Fruit fly (Drosophila melanogaster) whole organism, embryonic: ENCODE data around the gene ND-30.

Source experiments
- Asciz ChIP-seq: fragments of 200-800 bp; sonication (Bioruptor generic); optimal IDR thresholded peaks from 2 replicates; lab custom pipeline; 2017; ENCODE audit warnings: missing biosample characterization, mild to moderate bottlenecking, missing genetic modification characterization, missing genetic modification reagents
- BtbVII ChIP-seq: fragments of 200-800 bp; sonication (Bioruptor generic); optimal IDR thresholded peaks from 3 replicates; lab custom pipeline; 2017; ENCODE audit warnings: missing biosample characterization, mild to moderate bottlenecking, missing genetic modification characterization
- CG10654 ChIP-seq: fragments of 200-800 bp; sonication (Bioruptor generic); optimal IDR thresholded peaks from 2 replicates; lab custom pipeline; 2016; ENCODE audit warnings: missing biosample characterization, missing genetic modification characterization
- CG11696 ChIP-seq: fragments of 200-800 bp; sonication (Bioruptor generic); IDR thresholded peaks from 2 replicates; pipeline ENCODE4 v1.3.6; 2022; ENCODE audit warnings: missing biosample characterization, missing genetic modification characterization
- CG12071 ChIP-seq: fragments of 200-800 bp; sonication (Bioruptor generic); optimal IDR thresholded peaks from 3 replicates; lab custom pipeline; 2018; ENCODE audit warnings: missing biosample characterization, mild to moderate bottlenecking, missing genetic modification characterization
- CG14441 ChIP-seq: fragments of 200-800 bp; sonication (Bioruptor generic); IDR thresholded peaks from 2 replicates; pipeline ENCODE4 v1.3.6; 2022; ENCODE audit warnings: missing biosample characterization, missing genetic modification characterization
- CG16863 ChIP-seq: fragments of 200-800 bp; sonication (Bioruptor generic); optimal IDR thresholded peaks from 3 replicates; lab custom pipeline; 2016; ENCODE audit warnings: missing biosample characterization, missing genetic modification characterization
- CG2889 ChIP-seq: fragments of 200-800 bp; sonication (Bioruptor generic); IDR thresholded peaks from 3 replicates; pipeline ENCODE4 v1.3.6; 2022; ENCODE audit warnings: missing biosample characterization, missing genetic modification characterization
- CG30020 ChIP-seq: fragments of 200-800 bp; optimal IDR thresholded peaks from 2 replicates; lab custom pipeline; 2019; ENCODE audit warnings: missing biosample characterization, mild to moderate bottlenecking, missing genetic modification characterization, moderate library complexity
- CG31224 ChIP-seq: fragments of 200-800 bp; sonication (Bioruptor generic); IDR thresholded peaks from 2 replicates; pipeline ENCODE4 v1.3.6; 2022; ENCODE audit warnings: missing biosample characterization, missing genetic modification characterization
- CG31388 ChIP-seq: fragments of 200-800 bp; sonication (Bioruptor generic); optimal IDR thresholded peaks from 2 replicates; lab custom pipeline; 2016; ENCODE audit warnings: missing biosample characterization, missing genetic modification characterization
- CG32772 ChIP-seq: fragments of 200-800 bp; sonication (Bioruptor generic); IDR thresholded peaks from 2 replicates; pipeline ENCODE4 v1.3.6; 2022; ENCODE audit warnings: missing biosample characterization, missing genetic modification characterization
- CG34224 ChIP-seq: fragments of 200-800 bp; sonication (Bioruptor generic); IDR thresholded peaks from 3 replicates; pipeline ENCODE4 v1.3.6; 2022; ENCODE audit warnings: missing biosample characterization, missing genetic modification characterization; ENCODE audit not compliant: partially characterized antibody
- CG43689 ChIP-seq: fragments of 200-800 bp; sonication (Bioruptor generic); IDR thresholded peaks from 2 replicates; pipeline ENCODE4 v1.3.6; 2022; ENCODE audit warnings: missing biosample characterization, missing genetic modification characterization
- CG4820 ChIP-seq: fragments of 200-800 bp; sonication (Bioruptor generic); optimal IDR thresholded peaks from 3 replicates; lab custom pipeline; 2016; ENCODE audit warnings: missing biosample characterization, missing genetic modification characterization
- CG4854 ChIP-seq: fragments of 200-800 bp; sonication (Bioruptor generic); optimal IDR thresholded peaks from 2 replicates; lab custom pipeline; 2016; ENCODE audit warnings: missing biosample characterization, missing genetic modification characterization, inconsistent platforms
- CG6272 ChIP-seq: fragments of 200-800 bp; sonication (Bioruptor generic); IDR thresholded peaks from 2 replicates; pipeline ENCODE4 v1.3.6; 2022; ENCODE audit warnings: missing biosample characterization, missing genetic modification characterization
- CG6683 ChIP-seq: fragments of 200-800 bp; sonication (Bioruptor generic); optimal IDR thresholded peaks from 2 replicates; lab custom pipeline; 2017; ENCODE audit warnings: missing biosample characterization, mild to moderate bottlenecking, missing genetic modification characterization, missing genetic modification reagents
- CG6765 ChIP-seq: fragments of 200-800 bp; sonication (Bioruptor generic); optimal IDR thresholded peaks from 3 replicates; lab custom pipeline; 2017; ENCODE audit warnings: missing biosample characterization, mild to moderate bottlenecking, missing genetic modification characterization
- CG7839 ChIP-seq: fragments of 200-800 bp; sonication (Bioruptor generic); optimal IDR thresholded peaks from 3 replicates; lab custom pipeline; 2018; ENCODE audit warnings: missing biosample characterization, mild to moderate bottlenecking, missing genetic modification characterization, moderate library complexity
- CG8359 ChIP-seq: fragments of 200-800 bp; sonication (Bioruptor generic); optimal IDR thresholded peaks from 2 replicates; lab custom pipeline; 2017; ENCODE audit warnings: missing biosample characterization, mild to moderate bottlenecking, missing genetic modification characterization, borderline replicate concordance
- CG9215 ChIP-seq: fragments of 200-800 bp; sonication (Bioruptor generic); IDR thresholded peaks from 2 replicates; pipeline ENCODE4 v1.3.6; 2022; ENCODE audit warnings: missing biosample characterization, missing genetic modification characterization
- CG9932 ChIP-seq: fragments of 200-800 bp; sonication (Bioruptor generic); IDR thresholded peaks from 2 replicates; pipeline ENCODE4 v1.3.6; 2022; ENCODE audit warnings: missing biosample characterization, missing genetic modification characterization
- Dad ChIP-seq: fragments of 200-800 bp; sonication (Bioruptor generic); optimal IDR thresholded peaks from 3 replicates; lab custom pipeline; 2016; ENCODE audit warnings: missing biosample characterization, missing genetic modification characterization
- Dip2 ChIP-seq: fragments of 200-800 bp; sonication (Bioruptor generic); IDR thresholded peaks from 2 replicates; pipeline ENCODE4 v1.3.6; 2022; ENCODE audit warnings: missing biosample characterization, missing genetic modification characterization
- E2f2 ChIP-seq: fragments of 200-800 bp; sonication (Bioruptor generic); IDR thresholded peaks from 2 replicates; pipeline ENCODE4 v1.3.6; 2022; ENCODE audit warnings: missing biosample characterization, missing genetic modification characterization
- Elba2 ChIP-seq: fragments of 200-800 bp; sonication (Bioruptor generic); optimal IDR thresholded peaks from 3 replicates; lab custom pipeline; 2016; ENCODE audit warnings: missing biosample characterization, missing genetic modification characterization
- Fer3 ChIP-seq: fragments of 200-800 bp; sonication (Bioruptor generic); optimal IDR thresholded peaks from 2 replicates; lab custom pipeline; 2018; ENCODE audit warnings: missing biosample characterization, mild to moderate bottlenecking, missing genetic modification characterization, moderate library complexity
- H15 ChIP-seq: fragments of 200-800 bp; sonication (Bioruptor generic); IDR thresholded peaks from 3 replicates; pipeline ENCODE4 v1.3.6; 2022; ENCODE audit warnings: missing biosample characterization, missing genetic modification characterization
- Hr51 ChIP-seq, 2 experiments: fragments of 200-800 bp; sonication (Bioruptor generic); optimal IDR thresholded peaks; 2 replicates in 1 of 2; 3 replicates in 1 of 2; lab custom pipeline; 2016 to 2018; ENCODE audit warnings: missing biosample characterization in 2 of 2, missing genetic modification characterization in 2 of 2, mild to moderate bottlenecking in 1 of 2, moderate library complexity in 1 of 2
- Max ChIP-seq: fragments of 200-800 bp; sonication (Bioruptor generic); optimal IDR thresholded peaks from 2 replicates; lab custom pipeline; 2016; ENCODE audit warnings: missing biosample characterization, mild to moderate bottlenecking, missing genetic modification characterization
- Sin3A ChIP-seq: fragments of >200 bp; optimal IDR thresholded peaks from 2 replicates; lab custom pipeline; 2018
- Xbp1 ChIP-seq: fragments of 200-800 bp; sonication (Bioruptor generic); optimal IDR thresholded peaks from 3 replicates; lab custom pipeline; 2016; ENCODE audit warnings: missing biosample characterization, mild to moderate bottlenecking, missing genetic modification characterization
- ase ChIP-seq: fragments of 200-800 bp; sonication (Bioruptor generic); IDR thresholded peaks from 3 replicates; pipeline ENCODE4 v1.3.6; 2022; ENCODE audit warnings: missing biosample characterization, missing genetic modification characterization
- az2 ChIP-seq: fragments of 200-800 bp; sonication (Bioruptor generic); optimal IDR thresholded peaks from 3 replicates; lab custom pipeline; 2016; ENCODE audit warnings: missing biosample characterization, missing genetic modification characterization
- cato ChIP-seq: fragments of 200-800 bp; sonication (Bioruptor generic); optimal IDR thresholded peaks from 2 replicates; lab custom pipeline; 2016; ENCODE audit warnings: missing biosample characterization, missing genetic modification characterization, borderline replicate concordance
- corto ChIP-seq: fragments of 200-800 bp; sonication (Bioruptor generic); optimal IDR thresholded peaks from 2 replicates; lab custom pipeline; 2016; ENCODE audit warnings: missing biosample characterization, mild to moderate bottlenecking, missing genetic modification characterization, moderate library complexity
- dimm ChIP-seq: fragments of 200-800 bp; sonication (Bioruptor generic); IDR thresholded peaks from 2 replicates; pipeline ENCODE4 v1.3.6; 2022; ENCODE audit warnings: missing biosample characterization, missing genetic modification characterization
- dysf ChIP-seq: fragments of 200-800 bp; sonication (Bioruptor generic); IDR thresholded peaks from 3 replicates; pipeline ENCODE4 v1.3.6; 2022; ENCODE audit warnings: missing biosample characterization, missing genetic modification characterization
- hbn ChIP-seq: fragments of 200-800 bp; sonication (Bioruptor generic); IDR thresholded peaks from 2 replicates; pipeline ENCODE4 v1.3.6; 2022; ENCODE audit warnings: missing biosample characterization, missing genetic modification characterization; ENCODE audit not compliant: partially characterized antibody
- hkb ChIP-seq, 2 experiments: fragments of 200-800 bp in 1 of 2; fragments of >200 bp in 1 of 2; sonication (Bioruptor generic) in 1 of 2; IDR thresholded peaks in 1 of 2; optimal IDR thresholded peaks in 1 of 2; 2 replicates each; pipeline versions ENCODE4 v1.3.6 to Lab custom; 2017 to 2022; ENCODE audit warnings: missing biosample characterization in 1 of 2, missing genetic modification characterization in 1 of 2
- nerfin-1 ChIP-seq: fragments of 200-800 bp; sonication (Bioruptor generic); optimal IDR thresholded peaks from 3 replicates; lab custom pipeline; 2019; ENCODE audit warnings: missing biosample characterization, mild to moderate bottlenecking, missing genetic modification characterization, moderate library complexity
- nmo ChIP-seq: fragments of 200-800 bp; sonication (Bioruptor generic); optimal IDR thresholded peaks from 2 replicates; lab custom pipeline; 2018; ENCODE audit warnings: missing biosample characterization, mild to moderate bottlenecking, missing genetic modification characterization, moderate library complexity
- p53 ChIP-seq: fragments of 200-800 bp; sonication (Bioruptor generic); optimal IDR thresholded peaks from 2 replicates; lab custom pipeline; 2016; ENCODE audit warnings: missing biosample characterization, missing genetic modification characterization
- pnt ChIP-seq: fragments of 200-800 bp; sonication (Bioruptor generic); optimal IDR thresholded peaks from 3 replicates; lab custom pipeline; 2016; ENCODE audit warnings: missing biosample characterization, missing genetic modification characterization
- rib ChIP-seq: fragments of 200-800 bp; sonication (Bioruptor generic); IDR thresholded peaks from 2 replicates; pipeline ENCODE4 v1.3.6; 2022; ENCODE audit warnings: missing biosample characterization, missing genetic modification characterization
- unpg ChIP-seq: fragments of 200-800 bp; sonication (Bioruptor generic); optimal IDR thresholded peaks from 3 replicates; lab custom pipeline; 2018; ENCODE audit warnings: missing biosample characterization, mild to moderate bottlenecking, missing genetic modification characterization, moderate library complexity
- z ChIP-seq: fragments of 200-800 bp; sonication (Bioruptor generic); IDR thresholded peaks from 3 replicates; pipeline ENCODE4 v1.3.6; 2022; ENCODE audit warnings: missing biosample characterization, missing genetic modification characterization

The ND-30 gene

DNA sequence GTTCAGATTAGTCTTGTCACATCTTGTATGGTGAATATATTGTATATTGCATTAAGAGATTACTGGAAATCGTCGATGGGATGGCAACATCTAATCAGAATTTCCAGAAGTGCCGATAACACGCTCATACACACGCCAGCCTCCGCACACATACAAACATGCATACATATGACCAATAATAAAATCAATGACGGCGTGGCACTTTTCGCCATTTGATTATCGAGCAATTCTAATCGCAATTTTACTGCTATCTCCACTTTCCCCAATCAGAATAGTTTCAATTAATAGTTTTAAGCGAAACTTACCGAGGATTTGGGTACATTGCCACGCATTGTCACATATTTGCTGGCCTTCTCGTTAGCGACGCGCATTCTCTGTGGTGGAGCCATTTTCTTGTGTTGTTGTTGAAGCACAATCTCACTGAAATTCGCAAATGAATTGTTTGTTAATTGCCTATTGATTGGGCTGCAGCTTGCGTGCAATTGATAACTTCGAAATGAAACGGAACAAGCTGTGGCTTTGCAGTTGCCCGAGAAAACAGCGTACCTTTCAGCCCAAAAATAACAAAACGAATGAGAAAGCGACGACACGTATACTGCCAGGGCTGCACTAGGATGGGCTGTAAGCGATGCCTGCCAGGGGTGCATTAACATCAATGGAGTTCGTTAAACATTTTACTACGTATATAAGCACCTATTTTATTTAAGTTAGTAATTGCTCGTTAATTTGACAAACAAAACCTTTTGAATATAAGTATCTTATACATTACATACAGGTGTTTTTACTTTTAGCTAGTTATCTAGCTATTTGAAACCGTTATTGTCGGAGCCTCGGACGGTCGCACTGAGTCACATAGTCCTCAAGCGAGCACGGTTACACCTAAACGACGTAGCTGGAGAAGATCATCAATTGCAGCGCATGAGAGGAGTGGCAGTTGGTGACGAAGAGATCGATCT lies 39.3 kb upstream of the ND-30 start, which contains the start of the genes CG32276 and gry (continued):
- TF ChIP-seq Elba2 (GFP tag; lab: Kevin White, UChicago): peak; percentile 64
- peak; percentile 35 for TF ChIP-seq BtbVII
- peak; percentile 26; the same call in 1 of the 2 replicates for TF ChIP-seq hbn (GFP tag; lab: Robert Waterston, UW)
- TF ChIP-seq CG14441: peak; percentile 60
- TF ChIP-seq hkb (optimal IDR thresholded peaks at IDR 0.05; lab: Kevin White, UChicago): peak; percentile 33
- TF ChIP-seq hkb (GFP tag; IDR thresholded peaks at IDR 0.05; lab: Robert Waterston, UW): peak; percentile 65
- TF ChIP-seq z (GFP tag; lab: Robert Waterston, UW): 0 out of 3 replicates have a peak, but pooled peaks have one; percentile 34
- peak; percentile 88 for TF ChIP-seq CG9932 (GFP tag; lab: Robert Waterston, UW)
- peak; percentile 66 for TF ChIP-seq CG31224 (GFP tag; lab: Robert Waterston, UW)
- peak; percentile 41 for TF ChIP-seq CG6683 (GFP tag; lab: Kevin White, UChicago)
- no peak; the same call in 2 of the 3 replicates for TF ChIP-seq CG34224
- TF ChIP-seq Sin3A (lab: Kevin White, UChicago): peak; percentile 92
- peak; percentile 60 for TF ChIP-seq cato (GFP tag; lab: Kevin White, UChicago)
- TF ChIP-seq Hr51 (GFP tag; optimal IDR thresholded peaks at IDR 0.05; lab: Kevin White, UChicago): peak in 1 of 2 experiments; percentile 78
- TF ChIP-seq dysf (GFP tag; lab: Robert Waterston, UW): peak; percentile 74
- TF ChIP-seq CG4854 (GFP tag; lab: Kevin White, UChicago): no peak
- TF ChIP-seq Fer3 (tag; lab: Kevin White, UChicago): peak; percentile 72
- no peak for TF ChIP-seq CG12071 (GFP tag; lab: Kevin White, UChicago)
- peak; percentile 84 for TF ChIP-seq nmo (GFP tag; lab: Kevin White, UChicago)
- TF ChIP-seq ase (GFP tag; lab: Robert Waterston, UW): peak; percentile 58; the same call in 1 of the 3 replicates
- TF ChIP-seq CG32772 (GFP tag; lab: Robert Waterston, UW): peak; percentile 73
- TF ChIP-seq rib (GFP tag; lab: Robert Waterston, UW): no peak
- TF ChIP-seq H15 (GFP tag; lab: Robert Waterston, UW): peak; percentile 63; the same call in 2 of the 3 replicates
- peak; percentile 53 for TF ChIP-seq nerfin-1 (tag; lab: Kevin White, UChicago)
- peak; percentile 72 for TF ChIP-seq unpg (GFP tag; lab: Kevin White, UChicago)
- peak; percentile 77 for TF ChIP-seq CG4820
- peak; percentile 96 for TF ChIP-seq Xbp1 (GFP tag; lab: Kevin White, UChicago)
- no peak for TF ChIP-seq Asciz (GFP tag; lab: Kevin White, UChicago)
- TF ChIP-seq CG8359 (GFP tag; lab: Kevin White, UChicago): no peak
- TF ChIP-seq pnt: peak; percentile 61
- TF ChIP-seq az2: peak; percentile 79
- peak; percentile 58 for TF ChIP-seq p53 (GFP tag; lab: Kevin White, UChicago)
- TF ChIP-seq CG30020 (tag; lab: Kevin White, UChicago): peak; percentile 78
- no peak for TF ChIP-seq corto (GFP tag; lab: Kevin White, UChicago)
- no peak for TF ChIP-seq CG7839 (tag; lab: Kevin White, UChicago)
- no peak for TF ChIP-seq dimm (GFP tag; lab: Robert Waterston, UW)
- peak; percentile 55 for TF ChIP-seq CG31388 (GFP tag; lab: Kevin White, UChicago)
- no peak for TF ChIP-seq CG10654 (GFP tag; lab: Kevin White, UChicago)
- TF ChIP-seq Max (GFP tag; lab: Kevin White, UChicago): peak; percentile 88
- TF ChIP-seq CG11696 (GFP tag; lab: Robert Waterston, UW): no peak
- TF ChIP-seq Dip2 (GFP tag; lab: Robert Waterston, UW): no peak
- no peak for TF ChIP-seq CG6765
- peak; percentile 48 for TF ChIP-seq CG6272 (GFP tag; lab: Robert Waterston, UW)
- peak; percentile 64 for TF ChIP-seq CG9215 (GFP tag; lab: Robert Waterston, UW)
- TF ChIP-seq CG16863 (GFP tag; lab: Kevin White, UChicago): peak; percentile 79
- peak; percentile 53 for TF ChIP-seq E2f2 (GFP tag; lab: Robert Waterston, UW)
- TF ChIP-seq CG43689 (GFP tag; lab: Robert Waterston, UW): no peak
- 0 out of 3 replicates have a peak, but pooled peaks have one; percentile 46 for TF ChIP-seq CG2889 (GFP tag; lab: Robert Waterston, UW)
- peak; percentile 68 for TF ChIP-seq Dad
